Fruit fly (Drosophila melanogaster) whole organism, embryonic: ENCODE measurements around the gene cav.

ENCODE experiments used
- ATbp ChIP-seq: fragments of 200-800 bp; sonication (Bioruptor generic); optimal IDR thresholded peaks from 2 replicates; lab custom pipeline; 2017; ENCODE audit warnings: missing biosample characterization, mild to moderate bottlenecking, missing genetic modification characterization, missing genetic modification reagents
- Bgb ChIP-seq: fragments of 200-800 bp; sonication (Bioruptor generic); IDR thresholded peaks from 2 replicates; pipeline ENCODE4 v1.3.6; 2022; ENCODE audit warnings: missing biosample characterization, missing genetic modification characterization; ENCODE audit not compliant: partially characterized antibody
- CG10147 ChIP-seq: fragments of 200-800 bp; sonication (Bioruptor generic); optimal IDR thresholded peaks from 2 replicates; lab custom pipeline; 2019; ENCODE audit warnings: missing biosample characterization, mild to moderate bottlenecking, missing genetic modification characterization, moderate library complexity
- CG11247 ChIP-seq: fragments of 200-800 bp; sonication (Bioruptor generic); IDR thresholded peaks from 2 replicates; pipeline ENCODE4 v1.3.6; 2022; ENCODE audit warnings: missing biosample characterization, missing genetic modification characterization
- CG11504 ChIP-seq: fragments of 200-800 bp; sonication (Bioruptor generic); optimal IDR thresholded peaks from 3 replicates; lab custom pipeline; 2019; ENCODE audit warnings: missing biosample characterization, mild to moderate bottlenecking, missing genetic modification characterization, moderate library complexity
- CG12155 ChIP-seq: fragments of 200-800 bp; sonication (Bioruptor generic); optimal IDR thresholded peaks from 3 replicates; lab custom pipeline; 2016; ENCODE audit warnings: missing biosample characterization, missing genetic modification characterization
- CG12236 ChIP-seq: fragments of 200-800 bp; sonication (Bioruptor generic); optimal IDR thresholded peaks from 2 replicates; lab custom pipeline; 2016; ENCODE audit warnings: missing biosample characterization, missing genetic modification characterization
- CG12942 ChIP-seq: fragments of 200-800 bp; sonication (Bioruptor generic); optimal IDR thresholded peaks from 3 replicates; lab custom pipeline; 2016; ENCODE audit warnings: missing biosample characterization, missing genetic modification characterization
- CG15073 ChIP-seq: fragments of 200-800 bp; sonication (Bioruptor generic); optimal IDR thresholded peaks from 2 replicates; lab custom pipeline; 2016; ENCODE audit warnings: missing biosample characterization, missing genetic modification characterization
- CG15269 ChIP-seq: fragments of 200-800 bp; sonication (Bioruptor generic); optimal IDR thresholded peaks from 2 replicates; lab custom pipeline; 2018; ENCODE audit warnings: missing biosample characterization, mild to moderate bottlenecking, missing genetic modification characterization, moderate library complexity
- CG15514 ChIP-seq: fragments of 200-800 bp; sonication (Bioruptor generic); optimal IDR thresholded peaks from 3 replicates; lab custom pipeline; 2017; ENCODE audit warnings: missing biosample characterization, missing genetic modification characterization, mild to moderate bottlenecking, moderate library complexity, missing genetic modification reagents
- CG15601 ChIP-seq: fragments of 200-800 bp; sonication (Bioruptor generic); optimal IDR thresholded peaks from 3 replicates; lab custom pipeline; 2019; ENCODE audit warnings: missing biosample characterization, mild to moderate bottlenecking, missing genetic modification characterization, moderate library complexity
- CG1647 ChIP-seq: fragments of 200-800 bp; sonication (Bioruptor generic); optimal IDR thresholded peaks from 3 replicates; lab custom pipeline; 2016; ENCODE audit warnings: missing biosample characterization, missing genetic modification characterization
- CG18599 ChIP-seq: fragments of 200-800 bp; sonication (Bioruptor generic); optimal IDR thresholded peaks from 3 replicates; lab custom pipeline; 2017; ENCODE audit warnings: missing biosample characterization, missing genetic modification characterization, mild to moderate bottlenecking, moderate library complexity, missing genetic modification reagents
- CG18619 ChIP-seq: fragments of 200-800 bp; sonication (Bioruptor generic); optimal IDR thresholded peaks from 3 replicates; lab custom pipeline; 2017; ENCODE audit warnings: missing biosample characterization, mild to moderate bottlenecking, missing genetic modification characterization
- CG2199 ChIP-seq: fragments of 200-800 bp; sonication (Bioruptor generic); IDR thresholded peaks from 3 replicates; pipeline ENCODE4 v1.3.6; 2022; ENCODE audit warnings: missing biosample characterization, missing genetic modification characterization
- CG3163 ChIP-seq: fragments of 200-800 bp; sonication (Bioruptor generic); optimal IDR thresholded peaks from 3 replicates; lab custom pipeline; 2016; ENCODE audit warnings: missing biosample characterization, missing genetic modification characterization
- CG34422 ChIP-seq: fragments of 200-800 bp; sonication (Bioruptor generic); IDR thresholded peaks from 3 replicates; pipeline ENCODE4 v1.3.6; 2022; ENCODE audit warnings: missing biosample characterization, missing genetic modification characterization
- CG3726 ChIP-seq: fragments of 200-800 bp; sonication (Bioruptor generic); IDR thresholded peaks from 3 replicates; pipeline ENCODE4, ENCODE4 v1.3.6; 2022; ENCODE audit warnings: missing biosample characterization, missing genetic modification characterization
- CG5953 ChIP-seq: fragments of 200-800 bp; sonication (Bioruptor generic); IDR thresholded peaks from 2 replicates; pipeline ENCODE4 v1.3.6; 2022; ENCODE audit warnings: missing biosample characterization, missing genetic modification characterization
- CG6813 ChIP-seq: fragments of 200-800 bp; sonication (Bioruptor generic); optimal IDR thresholded peaks from 2 replicates; lab custom pipeline; 2017; ENCODE audit warnings: missing biosample characterization, missing genetic modification characterization, mild to moderate bottlenecking, moderate library complexity, missing genetic modification reagents
- CG7357 ChIP-seq: fragments of 200-800 bp; sonication (Bioruptor generic); IDR thresholded peaks from 3 replicates; pipeline ENCODE4 v1.3.6; 2022; ENCODE audit warnings: missing biosample characterization, missing genetic modification characterization
- CG8944 ChIP-seq: fragments of 200-800 bp; sonication (Bioruptor generic); optimal IDR thresholded peaks from 3 replicates; lab custom pipeline; 2016; ENCODE audit warnings: missing biosample characterization, missing genetic modification characterization
- Dbx ChIP-seq: fragments of 200-800 bp; sonication (Bioruptor generic); IDR thresholded peaks from 3 replicates; pipeline ENCODE4 v1.3.6; 2022; ENCODE audit warnings: missing biosample characterization, missing genetic modification characterization
- Dref ChIP-seq: fragments of 200-800 bp; sonication (Bioruptor generic); IDR thresholded peaks from 2 replicates; pipeline ENCODE4 v1.3.6; 2022; ENCODE audit warnings: missing biosample characterization, missing genetic modification characterization
- Fer1 ChIP-seq: fragments of 200-800 bp; sonication (Bioruptor generic); optimal IDR thresholded peaks from 2 replicates; lab custom pipeline; 2017; ENCODE audit warnings: missing biosample characterization, mild to moderate bottlenecking, missing genetic modification characterization
- HHEX ChIP-seq: fragments of 200-800 bp; sonication (Bioruptor generic); optimal IDR thresholded peaks from 3 replicates; lab custom pipeline; 2017; ENCODE audit warnings: missing biosample characterization, mild to moderate bottlenecking, missing genetic modification characterization, missing genetic modification reagents
- Hey ChIP-seq: fragments of 200-800 bp; sonication (Bioruptor generic); optimal IDR thresholded peaks from 3 replicates; lab custom pipeline; 2018; ENCODE audit warnings: missing biosample characterization, mild to moderate bottlenecking, missing genetic modification characterization
- Hr51 ChIP-seq, 2 experiments: fragments of 200-800 bp; sonication (Bioruptor generic); optimal IDR thresholded peaks; 2 replicates in 1 of 2; 3 replicates in 1 of 2; lab custom pipeline; 2016 to 2018; ENCODE audit warnings: missing biosample characterization in 2 of 2, missing genetic modification characterization in 2 of 2, mild to moderate bottlenecking in 1 of 2, moderate library complexity in 1 of 2
- Rfx ChIP-seq: fragments of 200-800 bp; sonication (Bioruptor generic); IDR thresholded peaks from 2 replicates; pipeline ENCODE4 v1.3.6; 2022; ENCODE audit warnings: missing biosample characterization, missing genetic modification characterization
- Six4 ChIP-seq: fragments of 200-800 bp; sonication (Bioruptor generic); optimal IDR thresholded peaks from 2 replicates; lab custom pipeline; 2016; ENCODE audit warnings: missing biosample characterization, missing genetic modification characterization
- Taf1 ChIP-seq: fragments of 200-800 bp; sonication (Bioruptor generic); IDR thresholded peaks from 2 replicates; pipeline ENCODE4 v1.3.6; 2022; ENCODE audit warnings: missing biosample characterization, missing genetic modification characterization
- chinmo ChIP-seq: fragments of 200-800 bp; sonication (Bioruptor generic); IDR thresholded peaks from 4 replicates; pipeline ENCODE4 v1.3.6; 2022; ENCODE audit warnings: missing biosample characterization, missing genetic modification characterization; ENCODE audit not compliant: partially characterized antibody
- corto ChIP-seq: fragments of 200-800 bp; sonication (Bioruptor generic); optimal IDR thresholded peaks from 2 replicates; lab custom pipeline; 2016; ENCODE audit warnings: missing biosample characterization, mild to moderate bottlenecking, missing genetic modification characterization, moderate library complexity
- exex ChIP-seq: fragments of 200-800 bp; sonication (Bioruptor generic); optimal IDR thresholded peaks from 4 replicates; lab custom pipeline; 2018; ENCODE audit warnings: missing biosample characterization, mild to moderate bottlenecking, missing genetic modification characterization, moderate library complexity
- fd3F ChIP-seq: fragments of 200-800 bp; sonication (Bioruptor generic); optimal IDR thresholded peaks from 2 replicates; lab custom pipeline; 2018; ENCODE audit warnings: missing biosample characterization, mild to moderate bottlenecking, missing genetic modification characterization, moderate library complexity
- fru ChIP-seq: fragments of >200 bp; optimal IDR thresholded peaks from 2 replicates; lab custom pipeline; 2017
- kni ChIP-seq: fragments of 200-800 bp; sonication (Bioruptor generic); optimal IDR thresholded peaks from 3 replicates; lab custom pipeline; 2017; ENCODE audit warnings: mild to moderate bottlenecking, missing biosample characterization, missing genetic modification reagents, missing genetic modification characterization
- lbe ChIP-seq: fragments of 200-800 bp; sonication (Bioruptor generic); optimal IDR thresholded peaks from 2 replicates; lab custom pipeline; 2016; ENCODE audit warnings: missing biosample characterization, mild to moderate bottlenecking, missing genetic modification characterization
- lilli ChIP-seq: fragments of 200-800 bp; sonication (Bioruptor generic); optimal IDR thresholded peaks from 3 replicates; lab custom pipeline; 2016; ENCODE audit warnings: missing biosample characterization, missing genetic modification characterization
- luna ChIP-seq: fragments of 200-800 bp; sonication (Bioruptor generic); optimal IDR thresholded peaks from 2 replicates; lab custom pipeline; 2016; ENCODE audit warnings: missing biosample characterization, missing genetic modification characterization
- mam ChIP-seq: fragments of 200-800 bp; sonication (Bioruptor generic); optimal IDR thresholded peaks from 3 replicates; lab custom pipeline; 2016; ENCODE audit warnings: missing biosample characterization, missing genetic modification characterization
- nau ChIP-seq: fragments of 200-800 bp; sonication (Bioruptor generic); optimal IDR thresholded peaks from 3 replicates; lab custom pipeline; 2017; ENCODE audit warnings: missing biosample characterization, mild to moderate bottlenecking, missing genetic modification characterization, missing genetic modification reagents
- nom ChIP-seq: fragments of 200-800 bp; sonication (Bioruptor generic); optimal IDR thresholded peaks from 2 replicates; lab custom pipeline; 2017; ENCODE audit warnings: missing biosample characterization, missing genetic modification characterization, mild to moderate bottlenecking, moderate library complexity, missing genetic modification reagents
- slbo ChIP-seq: fragments of 200-800 bp; sonication (Bioruptor generic); IDR thresholded peaks from 2 replicates; pipeline ENCODE4 v1.3.6; 2022; ENCODE audit warnings: missing biosample characterization, missing genetic modification characterization
- sna ChIP-seq: fragments of 200-800 bp; sonication (Bioruptor generic); IDR thresholded peaks from 2 replicates; pipeline ENCODE4 v1.3.6; 2022; ENCODE audit warnings: missing biosample characterization, missing genetic modification characterization; ENCODE audit not compliant: partially characterized antibody
- sob ChIP-seq: fragments of 200-800 bp; sonication (Bioruptor generic); IDR thresholded peaks from 2 replicates; pipeline ENCODE4 v1.3.6; 2022; ENCODE audit warnings: missing biosample characterization, missing genetic modification characterization
- twi ChIP-seq: fragments of 200-800 bp; optimal IDR thresholded peaks from 2 replicates; lab custom pipeline; 2019; ENCODE audit warnings: missing biosample characterization, mild to moderate bottlenecking, missing genetic modification characterization, moderate library complexity
- wor ChIP-seq: fragments of 200-800 bp; sonication (Bioruptor generic); IDR thresholded peaks from 2 replicates; pipeline ENCODE4 v1.3.6; 2022; ENCODE audit warnings: missing biosample characterization, missing genetic modification characterization
- z ChIP-seq: fragments of 200-800 bp; sonication (Bioruptor generic); IDR thresholded peaks from 3 replicates; pipeline ENCODE4 v1.3.6; 2022; ENCODE audit warnings: missing biosample characterization, missing genetic modification characterization

The cav gene

dm6 chr3R:24272775-24273290, 51.9 kb downstream of the cav start, which contains the start of gene Orct2:
TSS of gene Orct2 (plus strand) at chr3R:24273029.
- TF ChIP-seq nom (peak; percentile 74), CG12236 (GFP tag; lab: Kevin White, UChicago) (no peak), CG12155 (GFP tag; lab: Kevin White, UChicago) (no peak), CG10147 (GFP tag; lab: Kevin White, UChicago) (peak; percentile 1), Bgb (GFP tag; lab: Robert Waterston, UW) (peak; percentile 50; the same call in 1 of the 2 replicates), kni (GFP tag; lab: Kevin White, UChicago) (peak; percentile 80), CG6813 (no peak), CG3726 (GFP tag; lab: Robert Waterston, UW) (no peak), wor (GFP tag; lab: Robert Waterston, UW) (no peak), CG15601 (tag; lab: Kevin White, UChicago) (no peak), nau (GFP tag; lab: Kevin White, UChicago) (peak; percentile 24), Hey (tag; lab: Kevin White, UChicago) (peak; percentile 11), CG15514 (peak; percentile 46), CG12942 (GFP tag; lab: Kevin White, UChicago) (no peak), Fer1 (GFP tag; lab: Kevin White, UChicago) (peak; percentile 68), fru (no peak), Rfx (GFP tag; lab: Robert Waterston, UW) (0 out of 2 replicates have a peak, but pooled peaks have one; percentile 28), mam (GFP tag; lab: Kevin White, UChicago) (no peak), CG1647 (no peak), CG18619 (no peak), luna (GFP tag; lab: Kevin White, UChicago) (no peak), CG15073 (GFP tag; lab: Kevin White, UChicago) (no peak), CG18599 (GFP tag; lab: Kevin White, UChicago) (peak; percentile 66), sob (GFP tag; lab: Robert Waterston, UW) (no peak), slbo (GFP tag; lab: Robert Waterston, UW) (no peak), CG34422 (GFP tag; lab: Robert Waterston, UW) (peak; percentile 77; the same call in 1 of the 3 replicates), z (GFP tag; lab: Robert Waterston, UW) (0 out of 3 replicates have a peak, but pooled peaks have one; percentile 5), CG2199 (GFP tag; lab: Robert Waterston, UW) (0 out of 3 replicates have a peak, but pooled peaks have one; percentile 37), Taf1 (GFP tag; lab: Robert Waterston, UW) (no peak), lilli (GFP tag; lab: Kevin White, UChicago) (no peak), twi (tag; lab: Kevin White, UChicago) (peak; percentile 62), CG7357 (GFP tag; lab: Robert Waterston, UW) (no peak), Six4 (no peak), CG11247 (GFP tag; lab: Robert Waterston, UW) (no peak), exex (peak; percentile 58), Hr51 (GFP tag; optimal IDR thresholded peaks at IDR 0.05; lab: Kevin White, UChicago) (no peak), CG5953 (GFP tag; lab: Robert Waterston, UW) (no peak), ATbp (GFP tag; lab: Kevin White, UChicago) (no peak), Dref (GFP tag; lab: Robert Waterston, UW) (no peak), sna (no peak), Dbx (peak; percentile 27; the same call in 1 of the 3 replicates), CG8944 (GFP tag; lab: Kevin White, UChicago) (no peak), corto (no peak), CG3163 (GFP tag; lab: Kevin White, UChicago) (no peak), CG11504 (tag; lab: Kevin White, UChicago) (peak; percentile 20), chinmo (GFP tag; lab: Robert Waterston, UW) (peak; percentile 90; the same call in 3 of the 4 replicates), fd3F (GFP tag; lab: Kevin White, UChicago) (no peak), CG15269 (peak; percentile 15), lbe (GFP tag; lab: Kevin White, UChicago) (no peak), HHEX (GFP tag; lab: Kevin White, UChicago) (peak; percentile 25)
